Worm (Caenorhabditis elegans) whole organism, L1 larva: ENCODE measurements around the gene comt-1.
A peak's percentile ranks its signal among the peaks of the same experiment; 100 is the strongest.

Experiments used
- C16A3.4 ChIP-seq: fragments of 150-350 bp; optimal IDR thresholded peaks from 2 replicates; lab custom pipeline; 2014; ENCODE audit warnings: missing biosample characterization, missing genetic modification characterization
- C34B4.2 ChIP-seq: sonication (generic microtip); optimal IDR thresholded peaks from 2 replicates; lab custom pipeline; 2017; ENCODE audit warnings: mild to moderate bottlenecking, missing genetic modification characterization, missing compliant biosample characterization
- F16B12.6 ChIP-seq: fragments of 150-350 bp; optimal IDR thresholded peaks from 2 replicates; lab custom pipeline; 2014; ENCODE audit warnings: missing biosample characterization, missing genetic modification characterization
- Y116A8C.19 ChIP-seq: sonication (generic microtip); optimal IDR thresholded peaks from 2 replicates; lab custom pipeline; 2016; ENCODE audit warnings: missing compliant biosample characterization, missing genetic modification characterization, borderline replicate concordance
- aha-1 ChIP-seq: fragments of 150-350 bp; optimal IDR thresholded peaks from 2 replicates; lab custom pipeline; 2014; ENCODE audit warnings: missing biosample characterization, missing genetic modification characterization
- ama-1 ChIP-seq: fragments of 150-350 bp; optimal IDR thresholded peaks from 2 replicates; lab custom pipeline; 2014
- ceh-82 ChIP-seq, 3 experiments: fragments of 150-350 bp in 1 of 3; sonication (generic microtip) in 2 of 3; optimal IDR thresholded peaks; 2 replicates each; lab custom pipeline; 2014 to 2017; ENCODE audit warnings: missing biosample characterization in 3 of 3, missing genetic modification characterization in 3 of 3
- ces-1 ChIP-seq: fragments of 150-350 bp; optimal IDR thresholded peaks from 2 replicates; lab custom pipeline; 2014; ENCODE audit warnings: missing biosample characterization, missing genetic modification reagents, missing genetic modification characterization
- dpl-1 ChIP-seq, 3 experiments: fragments of 150-350 bp in 2 of 3; sonication (generic microtip) in 1 of 3; optimal IDR thresholded peaks; 2 replicates each; lab custom pipeline; 2014 to 2017; ENCODE audit warnings: missing biosample characterization in 3 of 3, missing genetic modification characterization in 3 of 3, missing genetic modification reagents in 3 of 3
- efl-1 ChIP-seq, 4 experiments: fragments of 150-350 bp; optimal IDR thresholded peaks in 3 of 4; peaks in 1 of 4; 1 replicate in 1 of 4; 2 replicates in 3 of 4; lab custom pipeline; 2014; ENCODE audit warnings: missing biosample characterization in 2 of 4, missing genetic modification characterization in 2 of 4, missing genetic modification reagents in 2 of 4
- efl-3 ChIP-seq: fragments of 200-800 bp; sonication (Bioruptor generic); optimal IDR thresholded peaks from 2 replicates; lab custom pipeline; 2018; ENCODE audit warnings: mild to moderate bottlenecking, missing genetic modification characterization, missing compliant biosample characterization
- egl-27 ChIP-seq, 2 experiments: fragments of 150-350 bp in 1 of 2; sonication (generic microtip); optimal IDR thresholded peaks; 3 replicates each; lab custom pipeline; 2017 to 2018; ENCODE audit warnings: missing biosample characterization in 2 of 2, missing genetic modification characterization in 2 of 2, missing genetic modification reagents in 2 of 2
- elt-2 ChIP-seq: sonication (generic microtip); optimal IDR thresholded peaks from 2 replicates; lab custom pipeline; 2016; ENCODE audit warnings: missing genetic modification characterization, mild to moderate bottlenecking, inconsistent platforms, missing compliant biosample characterization, missing genetic modification reagents
- elt-3 ChIP-seq, 6 experiments: fragments of 150-350 bp in 1 of 6; sonication (generic microtip); optimal IDR thresholded peaks; 2 replicates each; lab custom pipeline; 2017 to 2018; ENCODE audit warnings: missing biosample characterization in 6 of 6, missing genetic modification characterization in 6 of 6, inconsistent platforms in 1 of 6
- ets-5 ChIP-seq: fragments of 200-800 bp; sonication (Bioruptor generic); IDR thresholded peaks from 2 replicates; pipeline ENCODE4 v1.3.6; 2022; ENCODE audit warnings: missing genetic modification characterization, missing compliant biosample characterization
- fkh-10 ChIP-seq: sonication (generic microtip); optimal IDR thresholded peaks from 2 replicates; lab custom pipeline; 2017; ENCODE audit warnings: missing biosample characterization, missing genetic modification reagents, missing genetic modification characterization
- fkh-4 ChIP-seq: sonication (generic microtip); optimal IDR thresholded peaks from 2 replicates; lab custom pipeline; 2016; ENCODE audit warnings: missing compliant biosample characterization, missing genetic modification characterization, borderline replicate concordance
- fkh-8 ChIP-seq: sonication (generic microtip); optimal IDR thresholded peaks from 2 replicates; lab custom pipeline; 2016; ENCODE audit warnings: mild to moderate bottlenecking, missing genetic modification characterization, missing compliant biosample characterization
- fos-1 ChIP-seq: fragments of 150-350 bp; optimal IDR thresholded peaks from 2 replicates; lab custom pipeline; 2014; ENCODE audit warnings: missing biosample characterization, missing genetic modification characterization
- hlh-17 ChIP-seq: fragments of 200-800 bp; sonication (Bioruptor generic); optimal IDR thresholded peaks from 2 replicates; lab custom pipeline; 2018; ENCODE audit warnings: missing genetic modification characterization, mild to moderate bottlenecking, missing compliant biosample characterization, moderate library complexity, borderline replicate concordance
- hpl-2 ChIP-seq: fragments of 150-350 bp; optimal IDR thresholded peaks from 2 replicates; lab custom pipeline; 2014; ENCODE audit warnings: missing biosample characterization, missing genetic modification reagents, missing genetic modification characterization
- isw-1 ChIP-seq: fragments of 200-800 bp; sonication (Bioruptor generic); IDR thresholded peaks from 2 replicates; pipeline ENCODE4 v1.3.6; 2022; ENCODE audit warnings: missing genetic modification characterization, missing compliant biosample characterization
- lin-13 ChIP-seq: fragments of 150-350 bp; optimal IDR thresholded peaks from 2 replicates; lab custom pipeline; 2014; ENCODE audit warnings: missing biosample characterization, missing genetic modification reagents, missing genetic modification characterization
- lin-14 ChIP-seq: fragments of 200-800 bp; sonication (Bioruptor generic); optimal IDR thresholded peaks from 2 replicates; lab custom pipeline; 2018; ENCODE audit warnings: mild to moderate bottlenecking, missing genetic modification characterization, moderate library complexity, missing compliant biosample characterization
- lin-15B ChIP-seq: fragments of 150-350 bp; sonication (generic microtip); optimal IDR thresholded peaks from 3 replicates; lab custom pipeline; 2014; ENCODE audit warnings: missing biosample characterization, missing genetic modification characterization
- lin-35 ChIP-seq, 2 experiments: fragments of 150-350 bp; optimal IDR thresholded peaks; 2 replicates each; lab custom pipeline; 2014; ENCODE audit warnings: missing biosample characterization in 2 of 2, missing genetic modification characterization in 2 of 2, missing genetic modification reagents in 2 of 2
- lin-39 ChIP-seq: fragments of 150-350 bp; optimal IDR thresholded peaks from 2 replicates; lab custom pipeline; 2014; ENCODE audit warnings: missing biosample characterization, missing genetic modification reagents, missing genetic modification characterization
- mdl-1 ChIP-seq, 2 experiments: fragments of 150-350 bp; optimal IDR thresholded peaks; 2 replicates each; lab custom pipeline; 2014 to 2017; ENCODE audit warnings: missing biosample characterization in 2 of 2, missing genetic modification characterization in 2 of 2, inconsistent platforms in 1 of 2
- mef-2 ChIP-seq: fragments of 150-350 bp; optimal IDR thresholded peaks from 2 replicates; lab custom pipeline; 2014; ENCODE audit warnings: missing biosample characterization, missing genetic modification characterization
- mep-1 ChIP-seq: fragments of 150-350 bp; optimal IDR thresholded peaks from 2 replicates; lab custom pipeline; 2014; ENCODE audit warnings: missing biosample characterization, missing genetic modification characterization
- nhr-12 ChIP-seq: sonication (generic microtip); optimal IDR thresholded peaks from 2 replicates; lab custom pipeline; 2017; ENCODE audit warnings: missing biosample characterization, missing genetic modification characterization
- nhr-19 ChIP-seq: fragments of 200-800 bp; sonication (Bioruptor generic); conservative IDR thresholded peaks from 2 replicates; pipeline ENCODE4 v1.3.6; 2022; ENCODE audit warnings: missing genetic modification characterization, missing compliant biosample characterization
- nhr-20 ChIP-seq: sonication (generic microtip); optimal IDR thresholded peaks from 2 replicates; lab custom pipeline; 2016; ENCODE audit warnings: mild to moderate bottlenecking, missing genetic modification characterization, missing compliant biosample characterization
- nhr-47 ChIP-seq: sonication (generic microtip); optimal IDR thresholded peaks from 2 replicates; lab custom pipeline; 2016; ENCODE audit warnings: mild to moderate bottlenecking, missing genetic modification characterization, moderate library complexity, missing compliant biosample characterization
- nhr-85 ChIP-seq: sonication (generic microtip); peaks from one replicate; lab custom pipeline; 2016; ENCODE audit warnings: missing genetic modification characterization, inconsistent platforms, missing compliant biosample characterization
- rnt-1 ChIP-seq: sonication (generic microtip); optimal IDR thresholded peaks from 2 replicates; lab custom pipeline; 2016; ENCODE audit warnings: mild to moderate bottlenecking, missing genetic modification characterization, moderate library complexity, missing compliant biosample characterization
- skn-1 ChIP-seq: fragments of 150-350 bp; optimal IDR thresholded peaks from 2 replicates; lab custom pipeline; 2014; ENCODE audit warnings: missing biosample characterization, missing genetic modification characterization
- snpc-4 ChIP-seq: fragments of 150-350 bp; optimal IDR thresholded peaks from 2 replicates; lab custom pipeline; 2014; ENCODE audit warnings: missing biosample characterization, missing genetic modification characterization
- snu-23 ChIP-seq: sonication (generic microtip); optimal IDR thresholded peaks from 2 replicates; lab custom pipeline; 2016; ENCODE audit warnings: missing genetic modification characterization, missing compliant biosample characterization
- sup-37 ChIP-seq: fragments of 200-800 bp; sonication (Bioruptor generic); optimal IDR thresholded peaks from 2 replicates; lab custom pipeline; 2018; ENCODE audit warnings: mild to moderate bottlenecking, missing genetic modification characterization, missing compliant biosample characterization
- swsn-7 ChIP-seq: sonication (generic microtip); optimal IDR thresholded peaks from 2 replicates; lab custom pipeline; 2016; ENCODE audit warnings: missing genetic modification characterization, missing compliant biosample characterization
- unc-130 ChIP-seq: fragments of 150-350 bp; optimal IDR thresholded peaks from 2 replicates; lab custom pipeline; 2017; ENCODE audit warnings: missing biosample characterization, missing genetic modification characterization, inconsistent platforms
- unc-30 ChIP-seq: sonication (generic microtip); optimal IDR thresholded peaks from 2 replicates; lab custom pipeline; 2017; ENCODE audit warnings: missing biosample characterization, missing genetic modification characterization
- unc-62 ChIP-seq: fragments of 150-350 bp; optimal IDR thresholded peaks from 2 replicates; lab custom pipeline; 2014; ENCODE audit warnings: missing biosample characterization, missing genetic modification reagents, missing genetic modification characterization
- unc-86 ChIP-seq: sonication (generic microtip); optimal IDR thresholded peaks from 2 replicates; lab custom pipeline; 2016; ENCODE audit warnings: missing genetic modification characterization, missing compliant biosample characterization
- zip-4 ChIP-seq: fragments of 200-800 bp; sonication (Bioruptor generic); optimal IDR thresholded peaks from 2 replicates; lab custom pipeline; 2018; ENCODE audit warnings: mild to moderate bottlenecking, missing genetic modification characterization, moderate library complexity, missing compliant biosample characterization
- ztf-11 ChIP-seq, 2 experiments: sonication (generic microtip); optimal IDR thresholded peaks; 2 replicates each; lab custom pipeline; 2016 to 2017; ENCODE audit warnings: missing genetic modification characterization in 2 of 2, missing biosample characterization in 1 of 2, missing compliant biosample characterization in 1 of 2
- ztf-4 ChIP-seq: fragments of 150-350 bp; optimal IDR thresholded peaks from 2 replicates; lab custom pipeline; 2014; ENCODE audit warnings: missing biosample characterization, missing genetic modification characterization

comt-1 gene

DNA sequence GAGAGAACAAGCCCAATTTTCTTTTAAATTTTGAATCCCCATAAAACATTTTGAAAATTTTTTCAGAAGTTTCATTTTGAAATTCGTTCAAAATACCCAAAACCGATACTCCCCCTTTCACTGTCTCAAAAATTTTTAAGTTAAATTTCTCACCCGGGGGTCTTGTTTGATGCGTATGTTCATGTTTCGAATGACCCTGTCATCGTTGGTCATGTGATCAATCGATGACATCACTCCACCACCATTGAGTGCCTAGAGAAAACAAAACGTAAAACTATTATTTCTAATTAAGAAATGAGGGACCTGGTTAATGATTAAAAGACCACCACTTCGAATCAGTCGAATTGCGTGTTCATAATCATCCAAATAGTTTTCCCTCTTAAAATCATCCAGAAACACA, 3.9 kb downstream of the comt-1 start (continued):
- TF ChIP-seq sup-37 (no peak), skn-1 (tag; lab: Kevin White, UChicago) (peak; percentile 34), fkh-4 (tag; lab: Kevin White, UChicago) (no peak), lin-13 (GFP tag; lab: Kevin White, UChicago) (no peak), hlh-17 (GFP tag; lab: Kevin White, UChicago) (no peak), unc-30 (tag; lab: Kevin White, UChicago) (no peak), nhr-19 (peak; percentile 44), rnt-1 (tag; lab: Kevin White, UChicago) (peak; percentile 2), nhr-85 (peak; percentile 90), mdl-1 (tag; optimal IDR thresholded peaks at IDR 0.05; lab: Kevin White, UChicago) (no peak), unc-62 (GFP tag; lab: Kevin White, UChicago) (no peak), zip-4 (GFP tag; lab: Kevin White, UChicago) (no peak), dpl-1 (GFP tag; optimal IDR thresholded peaks at IDR 0.05; lab: Kevin White, UChicago) (no peak), snpc-4 (tag; lab: Kevin White, UChicago) (no peak), lin-39 (tag; lab: Kevin White, UChicago) (no peak), F16B12.6 (no peak), C16A3.4 (tag; lab: Kevin White, UChicago) (peak; percentile 35), fkh-10 (no peak), fkh-8 (no peak), egl-27 (tag; optimal IDR thresholded peaks at IDR 0.05; lab: Kevin White, UChicago) (no peak), elt-3 (tag; optimal IDR thresholded peaks at IDR 0.05; lab: Kevin White, UChicago) (peak in 2 of 6 experiments; percentile 21 to 62), elt-2 (tag; lab: Kevin White, UChicago) (no peak), nhr-47 (tag; lab: Kevin White, UChicago) (peak; percentile 2), mep-1 (tag; lab: Kevin White, UChicago) (peak; percentile 24), lin-35 (GFP tag; optimal IDR thresholded peaks at IDR 0.05; lab: Kevin White, UChicago) (peak in 1 of 2 experiments; percentile 57), ceh-82 (tag; optimal IDR thresholded peaks at IDR 0.05; lab: Kevin White, UChicago) (no peak), unc-86 (no peak), ama-1 (lab: Kevin White, UChicago) (no peak), ztf-11 (tag; optimal IDR thresholded peaks at IDR 0.05; lab: Kevin White, UChicago) (no peak), aha-1 (tag; lab: Kevin White, UChicago) (no peak), Y116A8C.19 (no peak), lin-15B (tag; lab: Kevin White, UChicago) (no peak), efl-1 (optimal IDR thresholded peaks at IDR 0.05; lab: Kevin White, UChicago) (no peak), efl-1 (GFP tag; optimal IDR thresholded peaks at IDR 0.05 in 1 of 2; lab: Kevin White, UChicago) (peak in 1 of 2 experiments; percentile 82)
- TF ChIP-seq, all 84 proteins: peak for 18

DNA sequence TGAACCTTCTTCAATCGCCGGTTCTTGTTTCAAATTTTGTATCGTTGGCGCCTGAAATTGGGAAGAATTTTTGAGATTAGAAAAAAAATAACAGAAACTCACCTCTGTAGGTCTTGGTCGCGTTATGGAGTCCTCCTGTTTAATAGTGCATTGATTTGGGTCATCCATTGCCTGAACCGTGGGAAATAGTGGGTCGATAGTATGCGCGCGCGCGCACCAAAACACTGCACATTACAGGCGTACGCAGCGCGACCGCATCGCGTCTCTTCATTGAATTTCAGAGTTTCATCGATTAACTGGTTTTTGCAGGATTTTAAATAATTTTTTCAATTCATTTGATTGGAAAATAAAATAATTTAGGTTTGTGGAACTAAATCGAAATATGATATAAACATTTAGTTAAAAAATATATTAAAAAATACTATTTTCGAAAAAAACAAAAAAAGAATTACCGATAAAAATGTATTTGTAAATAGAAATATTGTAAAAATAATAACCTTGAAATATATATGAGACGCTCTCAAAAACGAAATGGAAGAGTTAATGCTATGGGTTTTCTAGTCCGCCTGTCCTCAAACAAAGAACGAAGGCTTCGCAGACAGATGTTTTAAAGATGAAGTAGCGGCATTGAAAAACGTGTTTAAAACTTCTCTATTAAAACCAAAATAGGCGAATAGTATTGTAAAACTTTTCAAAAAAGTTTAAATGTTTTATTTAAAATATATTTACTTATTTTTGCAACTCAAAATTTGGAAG, 5.0 kb downstream of the comt-1 start, which contains the start of gene tra-4:
Gene tra-4, minus strand, starts transcription at position 534 of the 756 bp plus-strand sequence.
- TF ChIP-seq hpl-2 (no peak), snpc-4 (tag; lab: Kevin White, UChicago) (peak; percentile 14), nhr-12 (no peak), swsn-7 (tag; lab: Kevin White, UChicago) (peak; percentile 7), ceh-82 (tag; optimal IDR thresholded peaks at IDR 0.05; lab: Kevin White, UChicago) (no peak), sup-37 (no peak), aha-1 (tag; lab: Kevin White, UChicago) (no peak), unc-30 (tag; lab: Kevin White, UChicago) (no peak), fos-1 (tag; lab: Kevin White, UChicago) (no peak), efl-1 (optimal IDR thresholded peaks at IDR 0.05; lab: Kevin White, UChicago) (no peak), efl-1 (GFP tag; optimal IDR thresholded peaks at IDR 0.05 in 1 of 2; lab: Kevin White, UChicago) (no peak), F16B12.6 (no peak), mep-1 (tag; lab: Kevin White, UChicago) (peak; percentile 42), nhr-20 (tag; lab: Kevin White, UChicago) (peak; percentile 32), lin-14 (GFP tag; lab: Kevin White, UChicago) (peak; percentile 67), dpl-1 (GFP tag; optimal IDR thresholded peaks at IDR 0.05; lab: Kevin White, UChicago) (peak in 1 of 3 experiments; percentile 21), C34B4.2 (no peak), isw-1 (no peak), ces-1 (GFP tag; lab: Kevin White, UChicago) (no peak), snu-23 (GFP tag; lab: Kevin White, UChicago) (peak; percentile 46), ets-5 (GFP tag; lab: Robert Waterston, UW) (0 out of 2 replicates have a peak, but pooled peaks have one; percentile 56), fkh-8 (no peak), efl-3 (GFP tag; lab: Kevin White, UChicago) (no peak), unc-130 (tag; lab: Kevin White, UChicago) (no peak), skn-1 (tag; lab: Kevin White, UChicago) (no peak), rnt-1 (tag; lab: Kevin White, UChicago) (peak; percentile 78), mef-2 (tag; lab: Kevin White, UChicago) (no peak), unc-62 (GFP tag; lab: Kevin White, UChicago) (no peak), ztf-4 (tag; lab: Kevin White, UChicago) (no peak)
